Worm (Caenorhabditis elegans) whole organism, L2 larva: Measurements from ENCODE around the gene fbxa-154.
A peak's percentile ranks its signal among the peaks of the same experiment; 100 is the strongest.
"Not testable (repeated sequence)": the region's sequence is repeated elsewhere in the genome, so short reads cannot be mapped to it uniquely, and the experiment has no call there.

Experiments used
- C34F6.9 ChIP-seq: fragments of 150-350 bp; optimal IDR thresholded peaks from 2 replicates; lab custom pipeline; 2014; ENCODE audit warnings: missing biosample characterization, missing genetic modification characterization
- F13H6.1 ChIP-seq: sonication (generic microtip); optimal IDR thresholded peaks from 2 replicates; lab custom pipeline; 2016; ENCODE audit warnings: missing genetic modification characterization, missing compliant biosample characterization
- R02D3.7 ChIP-seq: fragments of 150-350 bp; optimal IDR thresholded peaks from 2 replicates; lab custom pipeline; 2014; ENCODE audit warnings: missing biosample characterization, missing genetic modification characterization
- Y55F3AM.14 ChIP-seq: fragments of 200-800 bp; sonication (Bioruptor generic); optimal IDR thresholded peaks from 2 replicates; lab custom pipeline; 2018; ENCODE audit warnings: mild to moderate bottlenecking, missing genetic modification characterization, missing compliant biosample characterization
- ZK546.5 ChIP-seq: sonication (generic microtip); optimal IDR thresholded peaks from 2 replicates; lab custom pipeline; 2017; ENCODE audit warnings: missing biosample characterization, missing genetic modification characterization
- alr-1 ChIP-seq: fragments of 150-350 bp; optimal IDR thresholded peaks from 2 replicates; lab custom pipeline; 2014; ENCODE audit warnings: missing biosample characterization, missing genetic modification characterization
- aly-2 ChIP-seq: fragments of 150-350 bp; optimal IDR thresholded peaks from 2 replicates; lab custom pipeline; 2014; ENCODE audit warnings: missing biosample characterization, missing genetic modification characterization
- ama-1 ChIP-seq: fragments of 150-350 bp; optimal IDR thresholded peaks from 2 replicates; lab custom pipeline; 2018; ENCODE audit warnings: inconsistent platforms
- blmp-1 ChIP-seq: sonication (generic microtip); optimal IDR thresholded peaks from 2 replicates; lab custom pipeline; 2017; ENCODE audit warnings: missing genetic modification characterization, mild to moderate bottlenecking, missing compliant biosample characterization, antibody characterized with exemption, moderate library complexity; ENCODE audit not compliant: insufficient read depth
- ceh-16 ChIP-seq: fragments of 150-350 bp; optimal IDR thresholded peaks from 2 replicates; lab custom pipeline; 2014; ENCODE audit warnings: missing biosample characterization, missing genetic modification characterization
- ceh-82 ChIP-seq: fragments of 150-350 bp; optimal IDR thresholded peaks from 2 replicates; lab custom pipeline; 2014; ENCODE audit warnings: missing biosample characterization, missing genetic modification characterization
- crh-2 ChIP-seq: sonication (generic microtip); optimal IDR thresholded peaks from 2 replicates; lab custom pipeline; 2017; ENCODE audit warnings: missing biosample characterization, missing genetic modification characterization
- elt-1 ChIP-seq: fragments of 150-350 bp; optimal IDR thresholded peaks from 2 replicates; lab custom pipeline; 2014; ENCODE audit warnings: missing biosample characterization, missing genetic modification characterization
- elt-3 ChIP-seq: sonication (generic microtip); optimal IDR thresholded peaks from 2 replicates; lab custom pipeline; 2017; ENCODE audit warnings: missing biosample characterization, missing genetic modification characterization
- fos-1 ChIP-seq: fragments of 150-350 bp; optimal IDR thresholded peaks from 2 replicates; lab custom pipeline; 2014; ENCODE audit warnings: missing biosample characterization, missing genetic modification characterization
- gmeb-1 ChIP-seq: fragments of 150-350 bp; optimal IDR thresholded peaks from 2 replicates; lab custom pipeline; 2014; ENCODE audit warnings: missing biosample characterization, missing genetic modification characterization
- lin-13 ChIP-seq: fragments of 150-350 bp; optimal IDR thresholded peaks from 2 replicates; lab custom pipeline; 2014; ENCODE audit warnings: missing biosample characterization, missing genetic modification reagents, missing genetic modification characterization
- lin-39 ChIP-seq: fragments of 150-350 bp; optimal IDR thresholded peaks from 2 replicates; lab custom pipeline; 2014; ENCODE audit warnings: missing biosample characterization, missing genetic modification reagents, missing genetic modification characterization
- lsy-2 ChIP-seq, 2 experiments: fragments of 150-350 bp in 1 of 2; sonication (generic microtip) in 1 of 2; optimal IDR thresholded peaks; 2 replicates each; lab custom pipeline; 2014 to 2017; ENCODE audit warnings: missing biosample characterization in 2 of 2, missing genetic modification characterization in 2 of 2
- mab-5 ChIP-seq: fragments of 150-350 bp; optimal IDR thresholded peaks from 2 replicates; lab custom pipeline; 2014; ENCODE audit warnings: missing biosample characterization, missing genetic modification characterization
- mbf-1 ChIP-seq: sonication (generic microtip); optimal IDR thresholded peaks from 2 replicates; lab custom pipeline; 2017; ENCODE audit warnings: missing biosample characterization, missing genetic modification characterization
- mdl-1 ChIP-seq, 2 experiments: fragments of 150-350 bp in 1 of 2; sonication (generic microtip) in 1 of 2; optimal IDR thresholded peaks; 2 replicates each; lab custom pipeline; 2017; ENCODE audit warnings: missing biosample characterization in 2 of 2, missing genetic modification characterization in 2 of 2
- nhr-11 ChIP-seq: fragments of 150-350 bp; optimal IDR thresholded peaks from 2 replicates; lab custom pipeline; 2014; ENCODE audit warnings: missing biosample characterization, missing genetic modification characterization
- nhr-12 ChIP-seq: fragments of 150-350 bp; optimal IDR thresholded peaks from 2 replicates; lab custom pipeline; 2014; ENCODE audit warnings: missing biosample characterization, missing genetic modification characterization
- nhr-129 ChIP-seq: fragments of 150-350 bp; optimal IDR thresholded peaks from 2 replicates; lab custom pipeline; 2014; ENCODE audit warnings: missing biosample characterization, missing genetic modification characterization
- nhr-23 ChIP-seq: fragments of 150-350 bp; optimal IDR thresholded peaks from 2 replicates; lab custom pipeline; 2014; ENCODE audit warnings: missing biosample characterization, missing genetic modification reagents, missing genetic modification characterization
- nhr-25 ChIP-seq: fragments of 150-350 bp; sonication (generic microtip); optimal IDR thresholded peaks from 3 replicates; lab custom pipeline; 2014; ENCODE audit warnings: missing biosample characterization, missing genetic modification characterization
- nhr-6 ChIP-seq: fragments of 150-350 bp; optimal IDR thresholded peaks from 2 replicates; lab custom pipeline; 2014; ENCODE audit warnings: missing biosample characterization, missing genetic modification characterization
- nhr-77 ChIP-seq: fragments of 150-350 bp; optimal IDR thresholded peaks from 2 replicates; lab custom pipeline; 2014; ENCODE audit warnings: missing biosample characterization, missing genetic modification characterization
- peb-1 ChIP-seq: fragments of 150-350 bp; optimal IDR thresholded peaks from 2 replicates; lab custom pipeline; 2014; ENCODE audit warnings: missing biosample characterization, missing genetic modification characterization
- sem-4 ChIP-seq: fragments of 150-350 bp; optimal IDR thresholded peaks from 2 replicates; lab custom pipeline; 2014; ENCODE audit warnings: missing biosample characterization, missing genetic modification reagents, missing genetic modification characterization
- skn-1 ChIP-seq: sonication (generic microtip); optimal IDR thresholded peaks from 2 replicates; lab custom pipeline; 2017; ENCODE audit warnings: missing biosample characterization, missing genetic modification characterization
- sma-3 ChIP-seq: sonication (generic microtip); optimal IDR thresholded peaks from 2 replicates; lab custom pipeline; 2016; ENCODE audit warnings: missing genetic modification reagents, missing genetic modification characterization, missing compliant biosample characterization
- sma-9 ChIP-seq, 2 experiments: fragments of 150-350 bp in 1 of 2; sonication (generic microtip) in 1 of 2; optimal IDR thresholded peaks; 2 replicates each; lab custom pipeline; 2014 to 2016; ENCODE audit warnings: missing genetic modification characterization in 2 of 2, mild to moderate bottlenecking in 1 of 2, missing biosample characterization in 1 of 2, missing compliant biosample characterization in 1 of 2, missing genetic modification reagents in 1 of 2, moderate library complexity in 1 of 2
- snpc-4 ChIP-seq: fragments of 150-350 bp; optimal IDR thresholded peaks from 2 replicates; lab custom pipeline; 2014; ENCODE audit warnings: missing biosample characterization, missing genetic modification characterization
- unc-39 ChIP-seq: fragments of 150-350 bp; optimal IDR thresholded peaks from 2 replicates; lab custom pipeline; 2014; ENCODE audit warnings: missing biosample characterization, missing genetic modification characterization
- unc-55 ChIP-seq: fragments of 150-350 bp; sonication (generic microtip); optimal IDR thresholded peaks from 3 replicates; lab custom pipeline; 2014; ENCODE audit warnings: missing biosample characterization, missing genetic modification reagents, missing genetic modification characterization
- zag-1 ChIP-seq: fragments of 150-350 bp; optimal IDR thresholded peaks from 2 replicates; lab custom pipeline; 2014; ENCODE audit warnings: missing biosample characterization, missing genetic modification characterization
- ztf-1 ChIP-seq: fragments of 200-800 bp; sonication (Bioruptor generic); conservative IDR thresholded peaks from 2 replicates; pipeline ENCODE4 v1.3.6; 2022; ENCODE audit warnings: missing genetic modification characterization, missing compliant biosample characterization
- ztf-11 ChIP-seq: sonication (generic microtip); optimal IDR thresholded peaks from 2 replicates; lab custom pipeline; 2017; ENCODE audit warnings: missing biosample characterization, missing genetic modification characterization
- ztf-4 ChIP-seq: fragments of 150-350 bp; optimal IDR thresholded peaks from 2 replicates; lab custom pipeline; 2014; ENCODE audit warnings: missing biosample characterization, missing genetic modification characterization

Gene fbxa-154

ce11 chrV:15602253-15602652, 2.7 kb downstream of the fbxa-154 start, which contains the start of gene fbxa-152:
fbxa-152 (minus strand) TSS chrV:15602353.
- TF ChIP-seq mbf-1: no peak
- TF ChIP-seq C34F6.9 (tag; lab: Kevin White, UChicago): no peak
- TF ChIP-seq peb-1 (tag; lab: Kevin White, UChicago): no peak
- no peak for TF ChIP-seq snpc-4
- no peak for TF ChIP-seq lsy-2 (tag; optimal IDR thresholded peaks at IDR 0.05; lab: Kevin White, UChicago)
- TF ChIP-seq ztf-1 (GFP tag; lab: Robert Waterston, UW): no peak
- TF ChIP-seq unc-39 (tag; lab: Kevin White, UChicago): no peak
- TF ChIP-seq elt-1 (tag; lab: Kevin White, UChicago): no peak
- TF ChIP-seq skn-1 (tag; lab: Kevin White, UChicago): no peak
- no peak for TF ChIP-seq ceh-16
- TF ChIP-seq nhr-25 (tag; lab: Kevin White, UChicago): no peak
- no peak for TF ChIP-seq ztf-11 (tag; lab: Kevin White, UChicago)
- no peak for TF ChIP-seq ama-1 (lab: Kevin White, UChicago)
- TF ChIP-seq nhr-11: no peak

- TF ChIP-seq skn-1 (tag; lab: Kevin White, UChicago); crh-2 (tag; lab: Kevin White, UChicago); ztf-1 (GFP tag; lab: Robert Waterston, UW): not testable (repeated sequence)
Observed at ce11 chrV:15599762-15600161, 5.2 kb downstream of the fbxa-154 start, which contains the start of gene B0391.14. B0391.14 (minus strand) TSS chrV:15599862.

ce11 chrV:15594573-15594972, 10.4 kb downstream of the fbxa-154 start, which contains the start of gene fbxa-139:
fbxa-139 (minus strand) TSS chrV:15594673.
- TF ChIP-seq nhr-25 (tag; lab: Kevin White, UChicago) (no peak), gmeb-1 (tag; lab: Kevin White, UChicago) (no peak), ama-1 (lab: Kevin White, UChicago) (no peak), mab-5 (no peak), lin-39 (tag; lab: Kevin White, UChicago) (no peak), lin-13 (GFP tag; lab: Kevin White, UChicago) (no peak), alr-1 (tag; lab: Kevin White, UChicago) (no peak), unc-39 (tag; lab: Kevin White, UChicago) (no peak), mdl-1 (tag; optimal IDR thresholded peaks at IDR 0.05; lab: Kevin White, UChicago) (no peak), crh-2 (tag; lab: Kevin White, UChicago) (no peak), mbf-1 (no peak)
- TF ChIP-seq, all 48 proteins: peak for 0

ce11 chrV:15590183-15590667, 14.7 kb downstream of the fbxa-154 start, which contains the start of gene F28F8.7:
F28F8.7 (minus strand) TSS chrV:15590617.
- peak; percentile 49 for TF ChIP-seq sma-3 (GFP tag; lab: Kevin White, UChicago)
- peak; percentile 7 for TF ChIP-seq nhr-129 (tag; lab: Kevin White, UChicago)
- peak; percentile 65 to 95 for TF ChIP-seq lsy-2 (tag; optimal IDR thresholded peaks at IDR 0.05; lab: Kevin White, UChicago)
- TF ChIP-seq unc-55 (GFP tag; lab: Kevin White, UChicago): peak; percentile 65
- peak; percentile 9 for TF ChIP-seq lin-13 (GFP tag; lab: Kevin White, UChicago)
- peak; percentile 25 for TF ChIP-seq F13H6.1 (tag; lab: Kevin White, UChicago)
- peak; percentile 24 for TF ChIP-seq crh-2 (tag; lab: Kevin White, UChicago)
- TF ChIP-seq, all 48 proteins: peak for 7; not testable (repeated sequence) for 41

- TF ChIP-seq ZK546.5 (tag; lab: Kevin White, UChicago) (no peak), Y55F3AM.14 (no peak), ceh-82 (tag; lab: Kevin White, UChicago) (no peak), R02D3.7 (tag; lab: Kevin White, UChicago) (peak; percentile 87), nhr-6 (tag; lab: Kevin White, UChicago) (no peak), ztf-4 (tag; lab: Kevin White, UChicago) (no peak), nhr-77 (tag; lab: Kevin White, UChicago) (no peak), elt-3 (tag; lab: Kevin White, UChicago) (no peak), lin-39 (tag; lab: Kevin White, UChicago) (no peak), alr-1 (tag; lab: Kevin White, UChicago) (no peak), mbf-1 (no peak), ceh-16 (no peak), F13H6.1 (tag; lab: Kevin White, UChicago) (no peak), peb-1 (tag; lab: Kevin White, UChicago) (no peak), gmeb-1 (tag; lab: Kevin White, UChicago) (peak; percentile 90), zag-1 (tag; lab: Kevin White, UChicago) (no peak), nhr-23 (tag; lab: Kevin White, UChicago) (no peak), nhr-11 (no peak), fos-1 (tag; lab: Kevin White, UChicago) (no peak), ama-1 (lab: Kevin White, UChicago) (no peak), sma-3 (GFP tag; lab: Kevin White, UChicago) (peak; percentile 4), nhr-12 (no peak), lin-13 (GFP tag; lab: Kevin White, UChicago) (peak; percentile 35), mab-5 (no peak), sma-9 (GFP tag; optimal IDR thresholded peaks at IDR 0.05; lab: Kevin White, UChicago) (peak; percentile 39), sma-9 (tag; optimal IDR thresholded peaks at IDR 0.05; lab: Kevin White, UChicago) (no peak), nhr-25 (tag; lab: Kevin White, UChicago) (no peak), aly-2 (no peak), sem-4 (tag; lab: Kevin White, UChicago) (no peak), nhr-129 (tag; lab: Kevin White, UChicago) (peak; percentile 66), blmp-1 (tag; lab: Kevin White, UChicago) (no peak), unc-55 (GFP tag; lab: Kevin White, UChicago) (peak; percentile 62)
Observed at ce11 chrV:15578386-15578785, 26.6 kb downstream of the fbxa-154 start, which contains the start of gene F28F8.9. F28F8.9 (minus strand) TSS chrV:15578673.
